Fruit fly (Drosophila melanogaster) S2 (cell line): ENCODE data around the gene Lst8.

Source experiments
- CG8478 ChIP-seq: fragments of >200 bp; optimal IDR thresholded peaks from 2 replicates; lab custom pipeline; 2018
- CTCF ChIP-seq, 2 experiments: fragments of >200 bp; optimal IDR thresholded peaks; 2 replicates each; lab custom pipeline; 2018

dm6 chrX:9576147-9576503 lies 29.6 kb downstream of the Lst8 start, which contains the start of gene CG42395:
- no peak for TF ChIP-seq CTCF (optimal IDR thresholded peaks at IDR 0.05; lab: Kevin White, UChicago)
- TF ChIP-seq CG8478 (lab: Kevin White, UChicago): no peak
